Fruit fly (Drosophila melanogaster) whole organism, embryonic: ENCODE data around the gene CG34342.
A peak's percentile ranks its signal among the peaks of the same experiment; 100 is the strongest.

Experiments used
- Atf3 ChIP-seq: fragments of 200-800 bp; sonication (Bioruptor generic); optimal IDR thresholded peaks from 3 replicates; lab custom pipeline; 2016; ENCODE audit warnings: missing biosample characterization, missing genetic modification characterization
- Awh ChIP-seq: fragments of 200-800 bp; sonication (Bioruptor generic); IDR thresholded peaks from 2 replicates; pipeline ENCODE4, ENCODE4 v1.3.6; 2022; ENCODE audit warnings: missing biosample characterization, missing genetic modification characterization
- Bteb2 ChIP-seq: fragments of 200-800 bp; sonication (Bioruptor generic); optimal IDR thresholded peaks from 2 replicates; lab custom pipeline; 2016; ENCODE audit warnings: missing biosample characterization, missing genetic modification characterization
- CG10147 ChIP-seq: fragments of 200-800 bp; sonication (Bioruptor generic); optimal IDR thresholded peaks from 2 replicates; lab custom pipeline; 2019; ENCODE audit warnings: missing biosample characterization, mild to moderate bottlenecking, missing genetic modification characterization, moderate library complexity
- CG10431 ChIP-seq: fragments of 200-800 bp; sonication (Bioruptor generic); optimal IDR thresholded peaks from 3 replicates; lab custom pipeline; 2018; ENCODE audit warnings: missing biosample characterization, mild to moderate bottlenecking, missing genetic modification characterization
- CG11093 ChIP-seq: fragments of 200-800 bp; sonication (Bioruptor generic); IDR thresholded peaks from 3 replicates; pipeline ENCODE4 v1.3.6; 2022; ENCODE audit warnings: missing biosample characterization, missing genetic modification characterization
- CG12104 ChIP-seq: fragments of 200-800 bp; sonication (Bioruptor generic); optimal IDR thresholded peaks from 3 replicates; lab custom pipeline; 2016; ENCODE audit warnings: missing biosample characterization, missing genetic modification characterization
- CG12659 ChIP-seq: fragments of 200-800 bp; sonication (Bioruptor generic); optimal IDR thresholded peaks from 3 replicates; lab custom pipeline; 2017; ENCODE audit warnings: mild to moderate bottlenecking, missing biosample characterization, missing genetic modification reagents, missing genetic modification characterization
- CG17186 ChIP-seq: fragments of 200-800 bp; sonication (Bioruptor generic); optimal IDR thresholded peaks from 3 replicates; lab custom pipeline; 2017; ENCODE audit warnings: missing biosample characterization, missing genetic modification reagents, missing genetic modification characterization
- CG17829 ChIP-seq: fragments of 200-800 bp; optimal IDR thresholded peaks from 2 replicates; lab custom pipeline; 2019; ENCODE audit warnings: missing biosample characterization, mild to moderate bottlenecking, missing genetic modification characterization, moderate library complexity
- CG2116 ChIP-seq: fragments of 200-800 bp; sonication (Bioruptor generic); optimal IDR thresholded peaks from 3 replicates; lab custom pipeline; 2018; ENCODE audit warnings: missing biosample characterization, mild to moderate bottlenecking, missing genetic modification characterization
- CG2199 ChIP-seq: fragments of 200-800 bp; sonication (Bioruptor generic); IDR thresholded peaks from 3 replicates; pipeline ENCODE4 v1.3.6; 2022; ENCODE audit warnings: missing biosample characterization, missing genetic modification characterization
- CG2678 ChIP-seq: fragments of 200-800 bp; sonication (Bioruptor generic); optimal IDR thresholded peaks from 3 replicates; lab custom pipeline; 2019; ENCODE audit warnings: missing biosample characterization, mild to moderate bottlenecking, missing genetic modification characterization, moderate library complexity
- CG33557 ChIP-seq: fragments of 200-800 bp; sonication (Bioruptor generic); optimal IDR thresholded peaks from 2 replicates; lab custom pipeline; 2019; ENCODE audit warnings: missing biosample characterization, mild to moderate bottlenecking, missing genetic modification characterization, moderate library complexity
- CG3407 ChIP-seq: fragments of 200-800 bp; sonication (Bioruptor generic); optimal IDR thresholded peaks from 2 replicates; lab custom pipeline; 2018; ENCODE audit warnings: missing biosample characterization, mild to moderate bottlenecking, missing genetic modification characterization
- CG6175 ChIP-seq: fragments of 200-800 bp; sonication (Bioruptor generic); IDR thresholded peaks from 3 replicates; pipeline ENCODE4 v1.3.6; 2022; ENCODE audit warnings: missing biosample characterization, missing genetic modification characterization
- CG7271 ChIP-seq: fragments of 200-800 bp; sonication (Bioruptor generic); optimal IDR thresholded peaks from 2 replicates; lab custom pipeline; 2018; ENCODE audit warnings: missing biosample characterization, mild to moderate bottlenecking, missing genetic modification characterization, moderate library complexity
- CG7928 ChIP-seq: fragments of 200-800 bp; sonication (Bioruptor generic); optimal IDR thresholded peaks from 2 replicates; lab custom pipeline; 2017; ENCODE audit warnings: missing biosample characterization, mild to moderate bottlenecking, missing genetic modification characterization
- CG8290 ChIP-seq, 3 experiments: fragments of 200-800 bp; sonication (Bioruptor generic); optimal IDR thresholded peaks; 2 replicates each; lab custom pipeline; 2016 to 2019; ENCODE audit warnings: missing biosample characterization in 3 of 3, missing genetic modification characterization in 3 of 3, mild to moderate bottlenecking in 2 of 3, moderate library complexity in 1 of 3
- CTCF ChIP-seq: fragments of 200-800 bp; sonication (Bioruptor generic); optimal IDR thresholded peaks from 2 replicates; lab custom pipeline; 2017; ENCODE audit warnings: missing biosample characterization, mild to moderate bottlenecking, missing genetic modification characterization, moderate library complexity
- Dbx ChIP-seq: fragments of 200-800 bp; sonication (Bioruptor generic); IDR thresholded peaks from 3 replicates; pipeline ENCODE4 v1.3.6; 2022; ENCODE audit warnings: missing biosample characterization, missing genetic modification characterization
- ERR ChIP-seq: fragments of 200-800 bp; sonication (Bioruptor generic); optimal IDR thresholded peaks from 2 replicates; lab custom pipeline; 2016; ENCODE audit warnings: missing biosample characterization, missing genetic modification characterization
- Ets97D ChIP-seq: fragments of 200-800 bp; sonication (Bioruptor generic); optimal IDR thresholded peaks from 3 replicates; lab custom pipeline; 2016; ENCODE audit warnings: missing biosample characterization, missing genetic modification characterization
- Fer2 ChIP-seq: fragments of 200-800 bp; sonication (Bioruptor generic); optimal IDR thresholded peaks from 2 replicates; lab custom pipeline; 2018; ENCODE audit warnings: missing biosample characterization, mild to moderate bottlenecking, missing genetic modification characterization, moderate library complexity
- Med ChIP-seq: fragments of 200-800 bp; sonication (Bioruptor generic); peaks from one replicate; lab custom pipeline; 2016; ENCODE audit warnings: missing biosample characterization, missing genetic modification characterization, mild to moderate bottlenecking, inconsistent platforms, moderate library complexity
- Rfx ChIP-seq: fragments of 200-800 bp; sonication (Bioruptor generic); IDR thresholded peaks from 2 replicates; pipeline ENCODE4 v1.3.6; 2022; ENCODE audit warnings: missing biosample characterization, missing genetic modification characterization
- abd-A ChIP-seq: fragments of 200-800 bp; sonication (Bioruptor generic); optimal IDR thresholded peaks from 3 replicates; lab custom pipeline; 2019; ENCODE audit warnings: missing biosample characterization, mild to moderate bottlenecking, missing genetic modification characterization, moderate library complexity
- ara ChIP-seq: fragments of 200-800 bp; sonication (Bioruptor generic); IDR thresholded peaks from 2 replicates; pipeline ENCODE4 v1.3.6; 2022; ENCODE audit warnings: missing biosample characterization, missing genetic modification characterization
- bab2 ChIP-seq: fragments of 200-800 bp; sonication (Bioruptor generic); optimal IDR thresholded peaks from 2 replicates; lab custom pipeline; 2016; ENCODE audit warnings: missing biosample characterization, missing genetic modification characterization
- cad ChIP-seq: fragments of >200 bp; optimal IDR thresholded peaks from 2 replicates; lab custom pipeline; 2017; ENCODE audit warnings: missing biosample characterization, missing genetic modification characterization
- chm ChIP-seq: fragments of 200-800 bp; sonication (Bioruptor generic); IDR thresholded peaks from 2 replicates; pipeline ENCODE4 v1.3.6; 2022; ENCODE audit warnings: missing biosample characterization, missing genetic modification characterization
- cwo ChIP-seq: fragments of 200-800 bp; sonication (Bioruptor generic); optimal IDR thresholded peaks from 3 replicates; lab custom pipeline; 2017; ENCODE audit warnings: missing biosample characterization, missing genetic modification characterization, mild to moderate bottlenecking, moderate library complexity, missing genetic modification reagents
- dimm ChIP-seq: fragments of 200-800 bp; sonication (Bioruptor generic); IDR thresholded peaks from 2 replicates; pipeline ENCODE4 v1.3.6; 2022; ENCODE audit warnings: missing biosample characterization, missing genetic modification characterization
- dmrt11E ChIP-seq: fragments of 200-800 bp; sonication (Bioruptor generic); optimal IDR thresholded peaks from 3 replicates; lab custom pipeline; 2018; ENCODE audit warnings: missing biosample characterization, mild to moderate bottlenecking, missing genetic modification characterization, moderate library complexity
- dpn ChIP-seq, 2 experiments: fragments of 200-800 bp; sonication (Bioruptor generic); optimal IDR thresholded peaks; 3 replicates each; lab custom pipeline; 2016; ENCODE audit warnings: missing biosample characterization in 2 of 2, missing genetic modification characterization in 2 of 2
- gcm ChIP-seq: fragments of 200-800 bp; sonication (Bioruptor generic); optimal IDR thresholded peaks from 2 replicates; lab custom pipeline; 2019; ENCODE audit warnings: missing biosample characterization, mild to moderate bottlenecking, missing genetic modification characterization, moderate library complexity
- grau ChIP-seq: fragments of 200-800 bp; optimal IDR thresholded peaks from 3 replicates; lab custom pipeline; 2019; ENCODE audit warnings: missing biosample characterization, mild to moderate bottlenecking, missing genetic modification characterization, moderate library complexity
- hth ChIP-seq: fragments of >200 bp; optimal IDR thresholded peaks from 2 replicates; lab custom pipeline; 2017; ENCODE audit warnings: inconsistent platforms
- jigr1 ChIP-seq: fragments of 200-800 bp; sonication (Bioruptor generic); IDR thresholded peaks from 3 replicates; pipeline ENCODE4 v1.3.6; 2022; ENCODE audit warnings: missing biosample characterization, missing genetic modification characterization
- ken ChIP-seq: fragments of 200-800 bp; sonication (Bioruptor generic); IDR thresholded peaks from 3 replicates; pipeline ENCODE4 v1.3.6; 2022; ENCODE audit warnings: missing biosample characterization, missing genetic modification characterization
- kni ChIP-seq: fragments of 200-800 bp; sonication (Bioruptor generic); optimal IDR thresholded peaks from 3 replicates; lab custom pipeline; 2017; ENCODE audit warnings: mild to moderate bottlenecking, missing biosample characterization, missing genetic modification reagents, missing genetic modification characterization
- lilli ChIP-seq: fragments of 200-800 bp; sonication (Bioruptor generic); optimal IDR thresholded peaks from 3 replicates; lab custom pipeline; 2016; ENCODE audit warnings: missing biosample characterization, missing genetic modification characterization
- lola ChIP-seq, 3 experiments: fragments of >200 bp in 2 of 3; fragments of 200-800 bp in 1 of 3; sonication (Bioruptor generic) in 1 of 3; optimal IDR thresholded peaks; 2 replicates each; lab custom pipeline; 2017 to 2019; ENCODE audit warnings: missing biosample characterization in 3 of 3, missing genetic modification characterization in 3 of 3, mild to moderate bottlenecking in 1 of 3, moderate library complexity in 1 of 3
- nerfin-1 ChIP-seq: fragments of 200-800 bp; sonication (Bioruptor generic); optimal IDR thresholded peaks from 3 replicates; lab custom pipeline; 2019; ENCODE audit warnings: missing biosample characterization, mild to moderate bottlenecking, missing genetic modification characterization, moderate library complexity
- nerfin-2 ChIP-seq: fragments of 200-800 bp; sonication (Bioruptor generic); IDR thresholded peaks from 2 replicates; pipeline ENCODE4 v1.3.6; 2022; ENCODE audit warnings: missing biosample characterization, missing genetic modification characterization; ENCODE audit not compliant: partially characterized antibody
- phol ChIP-seq: fragments of 200-800 bp; sonication (Bioruptor generic); optimal IDR thresholded peaks from 3 replicates; lab custom pipeline; 2018; ENCODE audit warnings: missing biosample characterization, mild to moderate bottlenecking, missing genetic modification characterization, moderate library complexity
- pros ChIP-seq: fragments of 200-800 bp; sonication (Bioruptor generic); optimal IDR thresholded peaks from 3 replicates; lab custom pipeline; 2019; ENCODE audit warnings: missing biosample characterization, mild to moderate bottlenecking, missing genetic modification characterization, moderate library complexity
- rib ChIP-seq: fragments of 200-800 bp; sonication (Bioruptor generic); IDR thresholded peaks from 2 replicates; pipeline ENCODE4 v1.3.6; 2022; ENCODE audit warnings: missing biosample characterization, missing genetic modification characterization
- run ChIP-seq: fragments of 200-800 bp; sonication (Bioruptor generic); optimal IDR thresholded peaks from 3 replicates; lab custom pipeline; 2018; ENCODE audit warnings: missing biosample characterization, mild to moderate bottlenecking, missing genetic modification characterization
- sim ChIP-seq: fragments of 200-800 bp; sonication (Bioruptor generic); IDR thresholded peaks from 2 replicates; pipeline ENCODE4 v1.3.6; 2022; ENCODE audit warnings: missing biosample characterization, missing genetic modification characterization
- trem ChIP-seq: fragments of 200-800 bp; optimal IDR thresholded peaks from 3 replicates; lab custom pipeline; 2019; ENCODE audit warnings: missing biosample characterization, mild to moderate bottlenecking, missing genetic modification characterization, moderate library complexity

CG34342 gene

dm6 chr3L:5511959-5512358, 1.3 kb upstream of the CG34342 start (continued):
- TF ChIP-seq Med (GFP tag; lab: Kevin White, UChicago) (peak; percentile 100), CG11093 (GFP tag; lab: Robert Waterston, UW) (0 out of 3 replicates have a peak, but pooled peaks have one; percentile 29), Ets97D (GFP tag; lab: Kevin White, UChicago) (peak; percentile 100), Awh (peak; percentile 69), Bteb2 (GFP tag; lab: Kevin White, UChicago) (peak; percentile 91), CG12104 (GFP tag; lab: Kevin White, UChicago) (peak; percentile 89), kni (GFP tag; lab: Kevin White, UChicago) (no peak), dpn (GFP tag; optimal IDR thresholded peaks at IDR 0.05; lab: Kevin White, UChicago) (peak; percentile 65 to 91), CG3407 (peak; percentile 84), Dbx (GFP tag; lab: Robert Waterston, UW) (peak; percentile 89), run (tag; lab: Kevin White, UChicago) (peak; percentile 60), phol (peak; percentile 94), cad (GFP tag; lab: Kevin White, UChicago) (no peak), CG12659 (GFP tag; lab: Kevin White, UChicago) (peak; percentile 91), grau (peak; percentile 81), ERR (no peak), trem (tag; lab: Kevin White, UChicago) (peak; percentile 51), CG17186 (GFP tag; lab: Kevin White, UChicago) (peak; percentile 65), CG8290 (GFP tag; optimal IDR thresholded peaks at IDR 0.05; lab: Kevin White, UChicago) (no peak), CG8290 (tag; optimal IDR thresholded peaks at IDR 0.05; lab: Kevin White, UChicago) (peak in 1 of 2 experiments; percentile 84), rib (GFP tag; lab: Robert Waterston, UW) (no peak; the same call in 1 of the 2 replicates), abd-A (tag; lab: Kevin White, UChicago) (no peak), CG2678 (tag; lab: Kevin White, UChicago) (peak; percentile 75), lilli (GFP tag; lab: Kevin White, UChicago) (peak; percentile 82), ken (GFP tag; lab: Robert Waterston, UW) (peak; percentile 83), pros (GFP tag; lab: Kevin White, UChicago) (peak; percentile 64), lola (GFP tag; optimal IDR thresholded peaks at IDR 0.05; lab: Kevin White, UChicago) (peak in 1 of 3 experiments; percentile 45), Rfx (GFP tag; lab: Robert Waterston, UW) (peak; percentile 93), CG2199 (no peak), CG7271 (peak; percentile 82), nerfin-2 (GFP tag; lab: Robert Waterston, UW) (no peak), gcm (GFP tag; lab: Kevin White, UChicago) (no peak), chm (GFP tag; lab: Robert Waterston, UW) (peak; percentile 87), CG33557 (GFP tag; lab: Kevin White, UChicago) (peak; percentile 57), hth (no peak), dimm (peak; percentile 68), CG10147 (GFP tag; lab: Kevin White, UChicago) (peak; percentile 85), nerfin-1 (tag; lab: Kevin White, UChicago) (no peak), CG6175 (GFP tag; lab: Robert Waterston, UW) (peak; percentile 83; the same call in 2 of the 3 replicates), CG2116 (GFP tag; lab: Kevin White, UChicago) (peak; percentile 81), bab2 (GFP tag; lab: Kevin White, UChicago) (peak; percentile 62), Atf3 (GFP tag; lab: Kevin White, UChicago) (peak; percentile 69), sim (GFP tag; lab: Robert Waterston, UW) (0 out of 2 replicates have a peak, but pooled peaks have one; percentile 18), cwo (peak; percentile 56), ara (GFP tag; lab: Robert Waterston, UW) (peak; percentile 57), CTCF (GFP tag; lab: Kevin White, UChicago) (peak; percentile 87), jigr1 (no peak), CG17829 (tag; lab: Kevin White, UChicago) (no peak), Fer2 (peak; percentile 76), CG7928 (peak; percentile 67), dmrt11E (tag; lab: Kevin White, UChicago) (peak; percentile 18), CG10431 (peak; percentile 85)
